Worm (Caenorhabditis elegans) whole organism, L4 larva: ENCODE measurements around the gene cfz-2.

Experiments used
- D1046.2 ChIP-seq: fragments of 200-800 bp; sonication (Bioruptor generic); IDR thresholded peaks from 2 replicates; pipeline ENCODE4 v1.3.6; 2022; ENCODE audit warnings: missing genetic modification characterization, missing compliant biosample characterization
- F10B5.3 ChIP-seq: sonication (generic microtip); optimal IDR thresholded peaks from 2 replicates; lab custom pipeline; 2016; ENCODE audit warnings: mild to moderate bottlenecking, missing genetic modification characterization, missing compliant biosample characterization
- F26F4.8 ChIP-seq: fragments of 200-800 bp; sonication (Bioruptor generic); conservative IDR thresholded peaks from 2 replicates; pipeline ENCODE4 v1.3.6; 2022; ENCODE audit warnings: missing genetic modification characterization, missing compliant biosample characterization
- T26A8.4 ChIP-seq: fragments of 200-800 bp; sonication (Bioruptor generic); IDR thresholded peaks from 2 replicates; pipeline ENCODE4 v1.3.6; 2022; ENCODE audit warnings: missing genetic modification characterization, missing compliant biosample characterization
- Y75B8A.6 ChIP-seq: fragments of 200-800 bp; sonication (Bioruptor generic); IDR thresholded peaks from 2 replicates; pipeline ENCODE4 v1.3.6; 2022; ENCODE audit warnings: missing genetic modification reagents, missing genetic modification characterization, missing compliant biosample characterization
- aha-1 ChIP-seq: fragments of 150-350 bp; peaks from one replicate; lab custom pipeline; 2014; ENCODE audit warnings: missing biosample characterization, missing genetic modification characterization
- ceh-20 ChIP-seq: fragments of 200-800 bp; sonication (Bioruptor generic); IDR thresholded peaks from 2 replicates; pipeline ENCODE4 v1.3.6; 2022; ENCODE audit warnings: missing genetic modification reagents, missing genetic modification characterization, missing compliant biosample characterization
- ces-1 ChIP-seq: fragments of 150-350 bp; sonication (generic microtip); optimal IDR thresholded peaks from 4 replicates; lab custom pipeline; 2014; ENCODE audit warnings: missing biosample characterization, missing genetic modification reagents, missing genetic modification characterization
- daf-16 ChIP-seq, 3 experiments: sonication (generic microtip); optimal IDR thresholded peaks; 2 replicates each; lab custom pipeline; 2016 to 2017; ENCODE audit warnings: missing genetic modification characterization in 3 of 3, missing genetic modification reagents in 3 of 3, mild to moderate bottlenecking in 2 of 3, missing compliant biosample characterization in 2 of 3, missing biosample characterization in 1 of 3, moderate library complexity in 1 of 3
- daf-19 ChIP-seq: fragments of 200-800 bp; sonication (Bioruptor generic); conservative IDR thresholded peaks from 2 replicates; pipeline ENCODE4 v1.3.6; 2022; ENCODE audit warnings: missing genetic modification characterization, missing compliant biosample characterization
- daf-8 ChIP-seq: fragments of 200-800 bp; sonication (Bioruptor generic); IDR thresholded peaks from 2 replicates; pipeline ENCODE4 v1.3.6; 2022; ENCODE audit warnings: missing genetic modification characterization, missing compliant biosample characterization
- dmd-8 ChIP-seq: fragments of 200-800 bp; sonication (Bioruptor generic); IDR thresholded peaks from 2 replicates; pipeline ENCODE4 v1.3.6; 2022; ENCODE audit warnings: missing genetic modification characterization, missing compliant biosample characterization
- dpl-1 ChIP-seq: fragments of 150-350 bp; optimal IDR thresholded peaks from 2 replicates; lab custom pipeline; 2014; ENCODE audit warnings: missing biosample characterization, missing genetic modification reagents, missing genetic modification characterization
- duxl-1 ChIP-seq: sonication (generic microtip); optimal IDR thresholded peaks from 2 replicates; lab custom pipeline; 2016; ENCODE audit warnings: mild to moderate bottlenecking, missing genetic modification characterization, moderate library complexity, missing compliant biosample characterization; ENCODE audit not compliant: poor library complexity
- fkh-10 ChIP-seq: fragments of 150-350 bp; optimal IDR thresholded peaks from 2 replicates; lab custom pipeline; 2014; ENCODE audit warnings: missing biosample characterization, missing genetic modification reagents, missing genetic modification characterization
- fos-1 ChIP-seq: fragments of 150-350 bp; optimal IDR thresholded peaks from 2 replicates; lab custom pipeline; 2014; ENCODE audit warnings: missing biosample characterization, missing genetic modification characterization
- gei-8 ChIP-seq: fragments of 200-800 bp; sonication (Bioruptor generic); optimal IDR thresholded peaks from 2 replicates; lab custom pipeline; 2018; ENCODE audit warnings: mild to moderate bottlenecking, missing genetic modification characterization, missing compliant biosample characterization
- hlh-30 ChIP-seq: sonication (generic microtip); optimal IDR thresholded peaks from 2 replicates; lab custom pipeline; 2017; ENCODE audit warnings: antibody characterized with exemption, mild to moderate bottlenecking, missing genetic modification characterization, missing compliant biosample characterization; ENCODE audit not compliant: insufficient read depth
- lim-7 ChIP-seq: fragments of 200-800 bp; sonication (Bioruptor generic); IDR thresholded peaks from 2 replicates; pipeline ENCODE4 v1.3.6; 2022; ENCODE audit warnings: missing genetic modification characterization, missing compliant biosample characterization
- lin-13 ChIP-seq: fragments of 150-350 bp; optimal IDR thresholded peaks from 2 replicates; lab custom pipeline; 2014; ENCODE audit warnings: missing biosample characterization, missing genetic modification reagents, missing genetic modification characterization
- lin-15B ChIP-seq: fragments of 150-350 bp; sonication (generic microtip); optimal IDR thresholded peaks from 3 replicates; lab custom pipeline; 2014; ENCODE audit warnings: missing biosample characterization, missing genetic modification characterization
- lin-29 ChIP-seq: fragments of 200-800 bp; sonication (Bioruptor generic); IDR thresholded peaks from 2 replicates; pipeline ENCODE4 v1.3.6; 2022; ENCODE audit warnings: missing genetic modification reagents, missing genetic modification characterization, missing compliant biosample characterization
- lin-39 ChIP-seq: fragments of 150-350 bp; optimal IDR thresholded peaks from 2 replicates; lab custom pipeline; 2014; ENCODE audit warnings: missing biosample characterization, missing genetic modification reagents, missing genetic modification characterization
- nhr-10 ChIP-seq: fragments of 150-350 bp; optimal IDR thresholded peaks from 2 replicates; lab custom pipeline; 2014; ENCODE audit warnings: missing biosample characterization, missing genetic modification characterization
- nhr-42 ChIP-seq: fragments of 200-800 bp; sonication (Bioruptor generic); IDR thresholded peaks from 2 replicates; pipeline ENCODE4 v1.3.6; 2022; ENCODE audit warnings: missing genetic modification characterization, missing compliant biosample characterization
- nhr-77 ChIP-seq: fragments of 150-350 bp; optimal IDR thresholded peaks from 2 replicates; lab custom pipeline; 2014; ENCODE audit warnings: missing biosample characterization, missing genetic modification characterization
- set-16 ChIP-seq: fragments of 200-800 bp; sonication (Bioruptor generic); IDR thresholded peaks from 2 replicates; pipeline ENCODE4 v1.3.6; 2022; ENCODE audit warnings: missing genetic modification reagents, missing genetic modification characterization, missing compliant biosample characterization
- skn-1 ChIP-seq: fragments of 150-350 bp; optimal IDR thresholded peaks from 2 replicates; lab custom pipeline; 2014; ENCODE audit warnings: missing biosample characterization, missing genetic modification characterization
- snpc-1.2 ChIP-seq: fragments of 200-800 bp; sonication (Bioruptor generic); IDR thresholded peaks from 2 replicates; pipeline ENCODE4 v1.3.6; 2022; ENCODE audit warnings: missing genetic modification reagents, missing genetic modification characterization, missing compliant biosample characterization
- tra-1 ChIP-seq: fragments of 200-800 bp; sonication (Bioruptor generic); IDR thresholded peaks from 2 replicates; pipeline ENCODE4 v1.3.6; 2022; ENCODE audit warnings: missing genetic modification reagents, missing genetic modification characterization, missing compliant biosample characterization
- unc-130 ChIP-seq: sonication (generic microtip); optimal IDR thresholded peaks from 2 replicates; lab custom pipeline; 2016; ENCODE audit warnings: missing genetic modification reagents, missing genetic modification characterization, missing compliant biosample characterization
- unc-39 ChIP-seq: sonication (generic microtip); optimal IDR thresholded peaks from 2 replicates; lab custom pipeline; 2017; ENCODE audit warnings: missing biosample characterization, missing genetic modification characterization
- unc-62 ChIP-seq, 3 experiments: fragments of 150-350 bp in 1 of 3; sonication (generic microtip); optimal IDR thresholded peaks in 2 of 3; peaks in 1 of 3; 1 replicate in 1 of 3; 2 replicates in 2 of 3; lab custom pipeline; 2014 to 2017; ENCODE audit warnings: missing biosample characterization in 3 of 3, missing genetic modification characterization in 3 of 3, missing genetic modification reagents in 3 of 3, missing genotype in 1 of 3
- zag-1 ChIP-seq: fragments of 150-350 bp; optimal IDR thresholded peaks from 2 replicates; lab custom pipeline; 2014; ENCODE audit warnings: missing biosample characterization, missing genetic modification characterization
- zip-11 ChIP-seq: fragments of 200-800 bp; sonication (Bioruptor generic); IDR thresholded peaks from 2 replicates; pipeline ENCODE4 v1.3.6; 2022; ENCODE audit warnings: missing genetic modification characterization, missing compliant biosample characterization

cfz-2 gene

ce11 chrV:3455135-3455747 lies 10.6 kb upstream of the cfz-2 start (continued):
- TF ChIP-seq daf-8 (GFP tag; lab: Robert Waterston, UW): no peak
- TF ChIP-seq lim-7 (GFP tag; lab: Robert Waterston, UW): peak; percentile 67
- TF ChIP-seq Y75B8A.6: no peak
- no peak for TF ChIP-seq nhr-10
- no peak for TF ChIP-seq ceh-20
- TF ChIP-seq unc-39 (tag; lab: Kevin White, UChicago): no peak
- no peak for TF ChIP-seq fkh-10 (GFP tag; lab: Kevin White, UChicago)
- no peak for TF ChIP-seq lin-13 (GFP tag; lab: Kevin White, UChicago)
- TF ChIP-seq hlh-30: no peak
- TF ChIP-seq tra-1 (GFP tag; lab: Robert Waterston, UW): no peak
- TF ChIP-seq lin-39 (tag; lab: Kevin White, UChicago): no peak
- TF ChIP-seq T26A8.4 (GFP tag; lab: Robert Waterston, UW): no peak
- TF ChIP-seq daf-19 (GFP tag; lab: Robert Waterston, UW): 0 out of 2 replicates have a peak, but pooled peaks have one; percentile 28
- peak; percentile 38; the same call in 1 of the 2 replicates for TF ChIP-seq snpc-1.2 (GFP tag; lab: Robert Waterston, UW)

- TF ChIP-seq dmd-8 (no peak), unc-62 (GFP tag; optimal IDR thresholded peaks at IDR 0.05 in 1 of 2; lab: Kevin White, UChicago) (peak in 1 of 2 experiments; percentile 54), unc-62 (tag; optimal IDR thresholded peaks at IDR 0.05; lab: Kevin White, UChicago) (no peak), aha-1 (tag; lab: Kevin White, UChicago) (peak; percentile 71), F10B5.3 (tag; lab: Kevin White, UChicago) (no peak), daf-8 (GFP tag; lab: Robert Waterston, UW) (no peak), set-16 (GFP tag; lab: Robert Waterston, UW) (peak; percentile 37; the same call in 1 of the 2 replicates), zag-1 (tag; lab: Kevin White, UChicago) (no peak)
These were observed 9.9 kb upstream of the cfz-2 start for ce11 chrV:3454620-3455019.

ce11 chrV:3452489-3452888 lies 7.8 kb upstream of the cfz-2 start:
- TF ChIP-seq lin-15B (tag; lab: Kevin White, UChicago) (no peak), dpl-1 (GFP tag; lab: Kevin White, UChicago) (no peak), gei-8 (GFP tag; lab: Kevin White, UChicago) (no peak), nhr-77 (no peak), lin-39 (tag; lab: Kevin White, UChicago) (no peak), zag-1 (tag; lab: Kevin White, UChicago) (no peak), ces-1 (GFP tag; lab: Kevin White, UChicago) (peak; percentile 58), fkh-10 (GFP tag; lab: Kevin White, UChicago) (peak; percentile 7), duxl-1 (tag; lab: Kevin White, UChicago) (no peak), skn-1 (no peak)

- TF ChIP-seq unc-39 (tag; lab: Kevin White, UChicago): no peak
- peak in 1 of 2 experiments; percentile 10 for TF ChIP-seq unc-62 (GFP tag; optimal IDR thresholded peaks at IDR 0.05 in 1 of 2; lab: Kevin White, UChicago)
- TF ChIP-seq unc-62 (tag; optimal IDR thresholded peaks at IDR 0.05; lab: Kevin White, UChicago): no peak
- TF ChIP-seq fkh-10 (GFP tag; lab: Kevin White, UChicago): peak; percentile 21
These were observed 7.0 kb upstream of the cfz-2 start for ce11 chrV:3451646-3452045.

- TF ChIP-seq zip-11 (GFP tag; lab: Robert Waterston, UW) (no peak), F26F4.8 (no peak), lin-29 (GFP tag; lab: Robert Waterston, UW) (no peak), ces-1 (GFP tag; lab: Kevin White, UChicago) (no peak), lim-7 (GFP tag; lab: Robert Waterston, UW) (no peak), unc-62 (GFP tag; optimal IDR thresholded peaks at IDR 0.05 in 1 of 2; lab: Kevin White, UChicago) (peak in 1 of 2 experiments; percentile 91), unc-62 (tag; optimal IDR thresholded peaks at IDR 0.05; lab: Kevin White, UChicago) (no peak), nhr-42 (no peak), daf-16 (GFP tag; optimal IDR thresholded peaks at IDR 0.05; lab: Kevin White, UChicago) (no peak), daf-16 (tag; optimal IDR thresholded peaks at IDR 0.05; lab: Kevin White, UChicago) (no peak), D1046.2 (GFP tag; lab: Robert Waterston, UW) (no peak), unc-130 (GFP tag; lab: Kevin White, UChicago) (no peak), aha-1 (tag; lab: Kevin White, UChicago) (peak; percentile 70), dpl-1 (GFP tag; lab: Kevin White, UChicago) (no peak), fos-1 (no peak)
These were observed 5.7 kb upstream of the cfz-2 start for ce11 chrV:3450351-3450750.
